Worm (Caenorhabditis elegans) whole organism, L2 larva: ENCODE data around the gene B0361.3.

ENCODE experiments used
- alr-1 ChIP-seq: fragments of 150-350 bp; optimal IDR thresholded peaks from 2 replicates; lab custom pipeline; 2014; ENCODE audit warnings: missing biosample characterization, missing genetic modification characterization
- aly-2 ChIP-seq: fragments of 150-350 bp; optimal IDR thresholded peaks from 2 replicates; lab custom pipeline; 2014; ENCODE audit warnings: missing biosample characterization, missing genetic modification characterization
- fos-1 ChIP-seq: fragments of 150-350 bp; optimal IDR thresholded peaks from 2 replicates; lab custom pipeline; 2014; ENCODE audit warnings: missing biosample characterization, missing genetic modification characterization
- lin-39 ChIP-seq: fragments of 150-350 bp; optimal IDR thresholded peaks from 2 replicates; lab custom pipeline; 2014; ENCODE audit warnings: missing biosample characterization, missing genetic modification reagents, missing genetic modification characterization
- nhr-12 ChIP-seq: fragments of 150-350 bp; optimal IDR thresholded peaks from 2 replicates; lab custom pipeline; 2014; ENCODE audit warnings: missing biosample characterization, missing genetic modification characterization
- nhr-25 ChIP-seq: fragments of 150-350 bp; sonication (generic microtip); optimal IDR thresholded peaks from 3 replicates; lab custom pipeline; 2014; ENCODE audit warnings: missing biosample characterization, missing genetic modification characterization
- nhr-6 ChIP-seq: fragments of 150-350 bp; optimal IDR thresholded peaks from 2 replicates; lab custom pipeline; 2014; ENCODE audit warnings: missing biosample characterization, missing genetic modification characterization
- sem-4 ChIP-seq: fragments of 150-350 bp; optimal IDR thresholded peaks from 2 replicates; lab custom pipeline; 2014; ENCODE audit warnings: missing biosample characterization, missing genetic modification reagents, missing genetic modification characterization
- sma-3 ChIP-seq: sonication (generic microtip); optimal IDR thresholded peaks from 2 replicates; lab custom pipeline; 2016; ENCODE audit warnings: missing genetic modification reagents, missing genetic modification characterization, missing compliant biosample characterization

DNA sequence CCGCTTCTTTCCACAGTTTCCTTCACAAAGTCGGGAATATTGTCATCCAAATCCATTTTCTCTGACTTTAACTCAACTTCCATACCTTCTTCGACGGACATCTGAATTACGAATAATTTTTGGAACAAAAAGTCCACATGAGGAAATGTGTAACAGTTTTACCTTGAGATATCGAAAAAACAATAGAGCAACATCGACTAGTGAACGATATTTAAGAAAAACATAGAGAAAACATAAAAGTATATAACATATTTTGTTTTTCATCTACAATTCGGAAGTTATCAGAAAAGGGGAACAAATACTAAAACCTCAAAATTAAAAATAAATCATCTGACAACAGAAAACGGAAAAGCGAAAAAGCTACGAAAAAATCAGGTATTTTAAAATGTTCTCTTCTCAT, 48.5 kb upstream of the B0361.3 start, which contains the start of gene adr-2:
- no peak for TF ChIP-seq fos-1 (tag; lab: Kevin White, UChicago)
- TF ChIP-seq aly-2 (tag; lab: Kevin White, UChicago) = no peak
- TF ChIP-seq nhr-25 (tag; lab: Kevin White, UChicago) = no peak
- TF ChIP-seq nhr-6 (tag; lab: Kevin White, UChicago) = no peak
- no peak for TF ChIP-seq sem-4 (tag; lab: Kevin White, UChicago)
- TF ChIP-seq lin-39 (tag; lab: Kevin White, UChicago) = no peak
- TF ChIP-seq nhr-12 (tag; lab: Kevin White, UChicago) = no peak
- no peak for TF ChIP-seq sma-3 (GFP tag; lab: Kevin White, UChicago)
- TF ChIP-seq alr-1 = no peak
